ENCODE assay signal across 2 worm cellular contexts in genomic region chrX:2316859-2317258, ce11.
TF ChIP-seq lines count a peak whose summit lies in the region.

No protein-coding gene starts in this region.

TF ChIP-seq in whole organism, L4 larva, 104 proteins besides CTCF, POLR2A, EP300 and RAD21:
- no peak for TF ChIP-seq attf-4 (tag; optimal IDR thresholded peaks at IDR 0.05; lab: Kevin White, UChicago)
- no peak for TF ChIP-seq aly-2 (tag; optimal IDR thresholded peaks at IDR 0.05; lab: Kevin White, UChicago)
- TF ChIP-seq ceh-32 (tag; optimal IDR thresholded peaks at IDR 0.05; lab: Kevin White, UChicago; ENCODE audit: poor library complexity) = no peak
- TF ChIP-seq egl-43 (GFP tag; IDR thresholded peaks at IDR 0.05; lab: Robert Waterston, UW) = 0 out of 2 replicates have a peak, but pooled peaks have one; percentile 18
- no peak for TF ChIP-seq lin-39 (tag; optimal IDR thresholded peaks at IDR 0.05; lab: Kevin White, UChicago)
- no peak for TF ChIP-seq unc-130 (GFP tag; optimal IDR thresholded peaks at IDR 0.05; lab: Kevin White, UChicago)
- TF ChIP-seq snpc-4 (tag; optimal IDR thresholded peaks at IDR 0.05; lab: Kevin White, UChicago) = no peak
- TF ChIP-seq ces-1 (GFP tag; optimal IDR thresholded peaks at IDR 0.05; lab: Kevin White, UChicago) = no peak
- no peak for TF ChIP-seq nhr-28 (tag; optimal IDR thresholded peaks at IDR 0.05; lab: Kevin White, UChicago)
- TF ChIP-seq zfp-3 (GFP tag; conservative IDR thresholded peaks at IDR 0.05; lab: Robert Waterston, UW) = no peak
- TF ChIP-seq set-16 (GFP tag; IDR thresholded peaks at IDR 0.05; lab: Robert Waterston, UW) = peak; percentile 73
- TF ChIP-seq cey-2 (tag; optimal IDR thresholded peaks at IDR 0.05; lab: Kevin White, UChicago; ENCODE audit: borderline replicate concordance, insufficient read depth) = no peak
- TF ChIP-seq madf-5 (GFP tag; IDR thresholded peaks at IDR 0.05; lab: Robert Waterston, UW) = no peak
- TF ChIP-seq aha-1 (tag; lab: Kevin White, UChicago) = peak; percentile 14
- TF ChIP-seq nhr-237 (tag; optimal IDR thresholded peaks at IDR 0.05; lab: Kevin White, UChicago) = no peak
- TF ChIP-seq zip-2 (tag; optimal IDR thresholded peaks at IDR 0.05; lab: Kevin White, UChicago) = no peak
- TF ChIP-seq lin-1 (GFP tag; IDR thresholded peaks at IDR 0.05; lab: Robert Waterston, UW) = no peak
- TF ChIP-seq nhr-42 (GFP tag; IDR thresholded peaks at IDR 0.05; lab: Robert Waterston, UW) = no peak

TF ChIP-seq in whole organism, young adult, 124 proteins besides CTCF, POLR2A, EP300 and RAD21:
- TF ChIP-seq zfh-2 (GFP tag; conservative IDR thresholded peaks at IDR 0.05; lab: Robert Waterston, UW) = peak; percentile 76
- TF ChIP-seq let-607 (tag; optimal IDR thresholded peaks at IDR 0.05; lab: Kevin White, UChicago) = no peak
- TF ChIP-seq ztf-28 (GFP tag; IDR thresholded peaks at IDR 0.05; lab: Robert Waterston, UW) = 0 out of 2 replicates have a peak, but pooled peaks have one; percentile 20
